Fruit fly (Drosophila melanogaster) whole organism, adult: Measurements from ENCODE around the gene mon2.

Source experiments
- Hr96 ChIP-seq: fragments of 200-800 bp; sonication (Bioruptor generic); optimal IDR thresholded peaks from 2 replicates; lab custom pipeline; 2016; ENCODE audit warnings: missing biosample characterization, missing genetic modification characterization
- cic ChIP-seq: fragments of 200-800 bp; sonication (Bioruptor generic); optimal IDR thresholded peaks from 2 replicates; lab custom pipeline; 2017; ENCODE audit warnings: missing biosample characterization, mild to moderate bottlenecking, missing genetic modification characterization, moderate library complexity

- TF ChIP-seq cic (no peak), Hr96 (no peak)
Observed at dm6 chr2L:8082692-8083412, 41.0 kb downstream of the mon2 start, which contains the start of gene Mcr.
